Worm (Caenorhabditis elegans): ENCODE measurements around the gene rab-14.

rab-14 gene

DNA sequence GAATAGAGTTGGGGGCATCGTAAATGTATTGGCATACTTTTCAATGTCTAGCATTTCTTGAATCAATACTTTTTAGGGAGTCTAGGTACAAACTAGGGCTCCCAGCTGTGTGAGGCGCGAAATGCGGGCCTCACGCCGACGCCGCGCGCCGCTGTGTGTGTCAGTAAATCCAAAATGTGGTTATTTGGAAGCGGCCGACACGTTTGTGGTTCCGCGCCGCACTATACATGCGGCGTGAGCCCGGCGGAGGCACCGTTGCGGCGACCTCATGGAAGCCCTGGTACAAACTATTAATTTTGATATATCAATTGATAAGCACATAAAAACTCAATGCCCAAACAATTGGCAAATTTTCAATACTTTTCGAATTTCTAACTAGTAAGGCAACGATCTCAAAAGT lies 20.2 kb downstream of the rab-14 start:
- TF ChIP-seq snpc-4 (tag; optimal IDR thresholded peaks at IDR 0.05), result no peak
- TF ChIP-seq set-16 (GFP tag; IDR thresholded peaks at IDR 0.05), result peak; percentile 42; the same call in 1 of the 2 replicates

DNA sequence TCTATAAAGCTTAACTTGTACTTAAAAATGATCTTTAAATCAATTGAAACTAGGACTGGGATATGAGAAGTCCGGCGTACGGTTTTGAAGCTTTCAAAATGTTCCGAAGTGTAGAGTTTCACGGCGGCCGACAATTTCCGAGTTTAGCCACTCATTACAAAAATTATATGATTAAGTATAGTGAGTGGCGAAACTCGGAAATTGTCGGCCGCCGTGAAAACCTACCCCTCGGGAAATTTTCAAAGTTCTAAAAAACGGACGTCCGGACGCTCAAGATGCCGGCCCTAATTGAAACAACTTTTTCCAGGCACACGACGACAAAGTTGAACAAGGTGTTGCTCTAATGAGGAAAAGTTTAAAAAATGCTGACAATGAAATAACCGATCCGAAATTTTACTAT lies 21.3 kb downstream of the rab-14 start:
- TF ChIP-seq pqm-1 (tag; optimal IDR thresholded peaks at IDR 0.05), result no peak
- TF ChIP-seq lin-39 (tag; optimal IDR thresholded peaks at IDR 0.05), result no peak
- TF ChIP-seq dmd-6 (GFP tag; IDR thresholded peaks at IDR 0.05), result no peak
- TF ChIP-seq saeg-2 (GFP tag; IDR thresholded peaks at IDR 0.05), result no peak

DNA sequence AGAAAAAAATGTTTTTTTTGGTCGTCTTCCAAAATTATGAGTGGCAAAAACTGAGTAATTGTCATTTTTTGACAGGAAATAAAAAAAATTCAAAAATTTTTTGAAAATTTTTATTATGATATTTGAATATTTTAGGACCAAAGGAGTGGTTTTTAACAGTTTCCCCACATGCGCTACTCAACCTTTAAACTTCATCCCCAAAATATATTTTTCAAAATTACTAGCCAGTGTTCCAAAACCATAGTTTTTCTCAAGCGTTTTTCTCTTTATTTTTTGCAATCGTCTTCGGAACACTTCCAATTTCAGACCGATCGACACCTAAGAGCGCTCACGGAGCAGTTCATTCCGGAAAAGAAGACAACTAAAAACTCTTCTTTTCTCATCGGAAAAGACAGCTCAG lies 29.5 kb downstream of the rab-14 start, which contains the start of gene K09A9.6:
TSS of gene K09A9.6 (plus strand) at position 301 of the 400 bp plus-strand sequence.
- TF ChIP-seq sdz-12 (GFP tag; optimal IDR thresholded peaks at IDR 0.05) (no peak), lir-3 (tag; optimal IDR thresholded peaks at IDR 0.05) (no peak), gei-8 (GFP tag; optimal IDR thresholded peaks at IDR 0.05) (no peak), nhr-76 (tag; optimal IDR thresholded peaks at IDR 0.05) (no peak), madf-9 (GFP tag; conservative IDR thresholded peaks at IDR 0.05) (no peak), nhr-25 (tag; optimal IDR thresholded peaks at IDR 0.05; ENCODE audit: borderline replicate concordance, insufficient read depth) (no peak), php-3 (GFP tag; IDR thresholded peaks at IDR 0.05) (no peak), ceh-28 (tag; optimal IDR thresholded peaks at IDR 0.05) (no peak), nhr-11 (tag; optimal IDR thresholded peaks at IDR 0.05) (no peak), tag-97 (GFP tag; IDR thresholded peaks at IDR 0.05) (no peak), zag-1 (tag; optimal IDR thresholded peaks at IDR 0.05) (no peak), snpc-4 (tag; optimal IDR thresholded peaks at IDR 0.05) (no peak), unc-130 (GFP tag; optimal IDR thresholded peaks at IDR 0.05) (no peak), pha-4 (GFP tag; IDR thresholded peaks at IDR 0.05) (no peak), pha-4 (tag; optimal IDR thresholded peaks at IDR 0.05) (no peak), ceh-82 (tag; optimal IDR thresholded peaks at IDR 0.05) (no peak), daf-19 (GFP tag; conservative IDR thresholded peaks at IDR 0.05) (no peak), nhr-41 (GFP tag; IDR thresholded peaks at IDR 0.05) (no peak), aly-2 (tag; optimal IDR thresholded peaks at IDR 0.05) (no peak)

DNA sequence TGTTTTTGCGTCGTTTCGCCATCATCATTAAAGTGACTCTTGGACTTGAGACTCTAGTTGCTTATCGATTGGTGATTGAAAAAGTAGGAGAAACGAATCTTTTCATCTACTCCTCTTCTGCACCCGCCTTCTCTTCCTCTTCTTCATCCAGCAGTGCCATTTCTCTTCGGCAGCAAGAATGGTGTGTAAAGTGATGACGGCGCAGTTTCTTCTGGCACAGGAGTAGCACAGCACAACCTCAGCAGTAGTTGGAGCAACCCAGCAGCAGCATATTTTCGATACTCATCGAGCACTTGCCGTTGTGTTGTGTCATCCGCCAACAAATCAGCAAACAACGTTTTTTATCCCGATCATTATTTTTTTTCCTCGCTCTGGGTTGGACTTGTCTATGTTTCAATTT lies 31.0 kb downstream of the rab-14 start:
- peak; percentile 19 for TF ChIP-seq nhr-11 (tag; optimal IDR thresholded peaks at IDR 0.05)
- no peak for TF ChIP-seq egl-43 (GFP tag; IDR thresholded peaks at IDR 0.05)
- TF ChIP-seq aha-1 (tag), result peak; percentile 77
- no peak for TF ChIP-seq mdt-29 (GFP tag; IDR thresholded peaks at IDR 0.05)
- no peak for TF ChIP-seq jun-1 (tag; optimal IDR thresholded peaks at IDR 0.05)
- no peak for TF ChIP-seq nhr-102 (tag; optimal IDR thresholded peaks at IDR 0.05)
- no peak for TF ChIP-seq ceh-82 (tag; optimal IDR thresholded peaks at IDR 0.05)
- no peak for TF ChIP-seq Y48G9A.11 (GFP tag; IDR thresholded peaks at IDR 0.05)
- no peak for TF ChIP-seq nhr-42 (GFP tag; IDR thresholded peaks at IDR 0.05)
- no peak for TF ChIP-seq dmd-8 (GFP tag; IDR thresholded peaks at IDR 0.05)
- no peak for TF ChIP-seq Y105C5A.15 (GFP tag; IDR thresholded peaks at IDR 0.05)
- TF ChIP-seq snpc-4 (tag; optimal IDR thresholded peaks at IDR 0.05), result no peak
- no peak for TF ChIP-seq ctbp-1 (GFP tag; IDR thresholded peaks at IDR 0.05)
- TF ChIP-seq hlh-30 (tag; optimal IDR thresholded peaks at IDR 0.05; ENCODE audit: insufficient read depth), result no peak
- no peak for TF ChIP-seq nhr-41 (GFP tag; IDR thresholded peaks at IDR 0.05)
- no peak for TF ChIP-seq ZK337.2 (GFP tag; IDR thresholded peaks at IDR 0.05)
- TF ChIP-seq hlh-11 (tag; optimal IDR thresholded peaks at IDR 0.05), result peak; percentile 23
- TF ChIP-seq F26F4.8 (GFP tag; conservative IDR thresholded peaks at IDR 0.05), result no peak
- peak in 1 of 2 experiments; percentile 60 for TF ChIP-seq daf-16 (GFP tag; optimal IDR thresholded peaks at IDR 0.05)
- TF ChIP-seq daf-16 (tag; optimal IDR thresholded peaks at IDR 0.05), result no peak
- TF ChIP-seq php-3 (GFP tag; IDR thresholded peaks at IDR 0.05), result no peak
- no peak for TF ChIP-seq ceh-44 (GFP tag; IDR thresholded peaks at IDR 0.05)
- no peak for TF ChIP-seq ztf-11 (tag; optimal IDR thresholded peaks at IDR 0.05)
- TF ChIP-seq dmd-9 (GFP tag; IDR thresholded peaks at IDR 0.05), result no peak
- no peak for TF ChIP-seq lir-3 (tag; optimal IDR thresholded peaks at IDR 0.05)
- no peak for TF ChIP-seq mes-2 (tag; optimal IDR thresholded peaks at IDR 0.05; ENCODE audit: poor library complexity, severe bottlenecking)
